Worm (Caenorhabditis elegans): ENCODE data around the gene R10D12.7.

DNA sequence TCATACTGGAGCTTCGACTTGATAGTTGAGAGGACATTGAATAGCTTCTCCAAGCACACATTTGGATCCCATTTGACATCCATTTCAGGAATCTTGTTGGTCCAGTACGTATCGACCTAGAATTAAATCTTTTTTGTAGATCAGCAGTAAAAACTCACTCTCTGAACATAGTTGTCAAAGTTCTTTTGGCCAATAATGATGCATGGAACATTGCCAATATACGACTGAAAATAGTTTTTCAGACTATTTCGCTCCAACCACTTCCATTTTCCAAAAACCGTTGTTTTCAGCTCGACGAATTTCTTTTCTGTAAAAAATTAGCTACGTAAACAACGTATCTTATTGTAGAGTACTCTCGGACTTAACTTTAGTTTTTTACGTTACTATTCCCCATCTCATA is 31.8 kb downstream of the R10D12.7 start:
- TF ChIP-seq him-1 (tag; optimal IDR thresholded peaks at IDR 0.05), result no peak
- TF ChIP-seq W03F9.2 (tag; optimal IDR thresholded peaks at IDR 0.05), result no peak
- no peak for TF ChIP-seq dao-5 (tag; optimal IDR thresholded peaks at IDR 0.05)

Measured in whole organism, L4/young adult.